Worm (Caenorhabditis elegans): ENCODE data around the gene C25G4.3.

Gene C25G4.3

ce11 chrIV:12417536-12418195, 28.0 kb downstream of the C25G4.3 start, which contains the start of gene F08G5.3 (continued):
- TF ChIP-seq unc-130 (GFP tag; optimal IDR thresholded peaks at IDR 0.05) (peak; percentile 68), rbr-2 (tag; optimal IDR thresholded peaks at IDR 0.05) (peak; percentile 47), ceh-82 (tag; optimal IDR thresholded peaks at IDR 0.05) (no peak), lir-3 (tag; optimal IDR thresholded peaks at IDR 0.05) (peak; percentile 49), php-3 (GFP tag; IDR thresholded peaks at IDR 0.05) (peak; percentile 31; the same call in 1 of the 2 replicates), gei-8 (GFP tag; optimal IDR thresholded peaks at IDR 0.05) (peak; percentile 72), zfp-2 (tag; optimal IDR thresholded peaks at IDR 0.05) (no peak), unc-39 (tag; optimal IDR thresholded peaks at IDR 0.05) (no peak), F10B5.3 (tag; optimal IDR thresholded peaks at IDR 0.05) (no peak), nhr-42 (GFP tag; IDR thresholded peaks at IDR 0.05) (no peak), D1046.2 (GFP tag; IDR thresholded peaks at IDR 0.05) (peak; percentile 82; the same call in 1 of the 2 replicates), unc-62 (GFP tag; optimal IDR thresholded peaks at IDR 0.05 in 1 of 2) (no peak), unc-62 (tag; optimal IDR thresholded peaks at IDR 0.05) (no peak), dpl-1 (GFP tag; optimal IDR thresholded peaks at IDR 0.05) (no peak), lin-15B (tag; optimal IDR thresholded peaks at IDR 0.05) (no peak), lsy-2 (tag; optimal IDR thresholded peaks at IDR 0.05) (peak in 1 of 2 experiments; percentile 58), lin-13 (GFP tag; optimal IDR thresholded peaks at IDR 0.05) (no peak), F37D6.2 (tag; optimal IDR thresholded peaks at IDR 0.05) (no peak), lim-7 (GFP tag; IDR thresholded peaks at IDR 0.05) (peak; percentile 95), aly-2 (tag; optimal IDR thresholded peaks at IDR 0.05) (no peak), ctbp-1 (GFP tag; IDR thresholded peaks at IDR 0.05) (peak; percentile 76), nhr-6 (tag; optimal IDR thresholded peaks at IDR 0.05) (peak; percentile 50), ceh-28 (tag; optimal IDR thresholded peaks at IDR 0.05) (no peak), lin-29 (GFP tag; IDR thresholded peaks at IDR 0.05) (no peak), dve-1 (tag; optimal IDR thresholded peaks at IDR 0.05; ENCODE audit: insufficient read depth) (peak; percentile 52), F44E2.7 (GFP tag; IDR thresholded peaks at IDR 0.05) (no peak), mep-1 (tag; optimal IDR thresholded peaks at IDR 0.05) (peak; percentile 49), attf-4 (tag; optimal IDR thresholded peaks at IDR 0.05) (no peak), madf-5 (GFP tag; IDR thresholded peaks at IDR 0.05) (peak in 1 of 2 experiments; percentile 66; a peak in 1 of 4 replicates), snpc-4 (tag; optimal IDR thresholded peaks at IDR 0.05) (no peak), nhr-48 (tag; optimal IDR thresholded peaks at IDR 0.05) (peak; percentile 23), spr-3 (GFP tag; optimal IDR thresholded peaks at IDR 0.05) (peak; percentile 53), R02D3.7 (tag; optimal IDR thresholded peaks at IDR 0.05) (no peak), zfp-3 (GFP tag; conservative IDR thresholded peaks at IDR 0.05) (peak; percentile 81), nhr-111 (GFP tag; optimal IDR thresholded peaks at IDR 0.05) (peak; percentile 69), nhr-76 (tag; optimal IDR thresholded peaks at IDR 0.05) (no peak), ztf-7 (tag; optimal IDR thresholded peaks at IDR 0.05) (peak; percentile 78), hmg-1.1 (GFP tag; IDR thresholded peaks at IDR 0.05) (peak; percentile 76), mdt-29 (GFP tag; IDR thresholded peaks at IDR 0.05) (peak; percentile 72; the same call in 1 of the 2 replicates), lin-38 (GFP tag; IDR thresholded peaks at IDR 0.05) (peak; percentile 82), saeg-2 (GFP tag; IDR thresholded peaks at IDR 0.05) (peak; percentile 66; the same call in 1 of the 2 replicates), ZK546.5 (tag; optimal IDR thresholded peaks at IDR 0.05) (no peak), sdz-12 (GFP tag; optimal IDR thresholded peaks at IDR 0.05) (no peak), arid-1 (GFP tag; conservative IDR thresholded peaks at IDR 0.05) (peak; percentile 86), ceh-32 (tag; optimal IDR thresholded peaks at IDR 0.05; ENCODE audit: poor library complexity) (no peak), Y48G9A.11 (GFP tag; IDR thresholded peaks at IDR 0.05) (peak; percentile 86), daf-8 (GFP tag; IDR thresholded peaks at IDR 0.05) (no peak), nhr-28 (tag; optimal IDR thresholded peaks at IDR 0.05) (peak; percentile 15), nhr-10 (tag; optimal IDR thresholded peaks at IDR 0.05) (no peak), ztf-11 (tag; optimal IDR thresholded peaks at IDR 0.05) (no peak), lin-1 (GFP tag; IDR thresholded peaks at IDR 0.05) (peak; percentile 55; the same call in 1 of the 2 replicates), ama-1 (optimal IDR thresholded peaks at IDR 0.05) (no peak)
